Worm (Caenorhabditis elegans): ENCODE measurements around the gene far-1.

far-1 gene

ce11 chrIII:9081055-9081454, at the start of gene far-1:
Gene far-1 (minus strand): TSS chrIII:9081179.
- TF ChIP-seq C17E4.6 (GFP tag; IDR thresholded peaks at IDR 0.05) (no peak), K11D2.4 (GFP tag; IDR thresholded peaks at IDR 0.05) (no peak), B0035.1 (tag; optimal IDR thresholded peaks at IDR 0.05) (no peak), rcor-1 (GFP tag; IDR thresholded peaks at IDR 0.05) (no peak), ccch-3 (GFP tag; optimal IDR thresholded peaks at IDR 0.05) (no peak), ztf-6 (GFP tag; IDR thresholded peaks at IDR 0.05) (no peak), Y56A3A.18 (GFP tag; IDR thresholded peaks at IDR 0.05) (no peak), nhr-120 (GFP tag; IDR thresholded peaks at IDR 0.05) (no peak), T26A5.8 (tag; optimal IDR thresholded peaks at IDR 0.05) (no peak), dox-1 (GFP tag; IDR thresholded peaks at IDR 0.05) (no peak), hlh-26 (GFP tag; conservative IDR thresholded peaks at IDR 0.05) (no peak), attf-5 (GFP tag; optimal IDR thresholded peaks at IDR 0.05) (no peak), F10E7.11 (tag; optimal IDR thresholded peaks at IDR 0.05) (no peak), athp-1 (tag; optimal IDR thresholded peaks at IDR 0.05) (no peak), him-1 (tag; optimal IDR thresholded peaks at IDR 0.05) (no peak), lin-26 (GFP tag; IDR thresholded peaks at IDR 0.05) (no peak)

- no peak for TF ChIP-seq dox-1 (GFP tag; IDR thresholded peaks at IDR 0.05)
- no peak for TF ChIP-seq lir-1 (GFP tag; conservative IDR thresholded peaks at IDR 0.05)
Observed at ce11 chrIII:9130588-9130987, 49.6 kb upstream of the far-1 start, which contains the start of gene ZK512.10. Gene ZK512.10 (plus strand): TSS chrIII:9130888.

ce11 chrIII:9125789-9126304, 44.9 kb upstream of the far-1 start, which contains the start of gene sec-16A.1:
Gene sec-16A.1 (plus strand): TSS chrIII:9125839.
- no peak for TF ChIP-seq F37B4.10 (GFP tag; IDR thresholded peaks at IDR 0.05)
- peak; percentile 24; the same call in 1 of the 2 replicates for TF ChIP-seq hmg-1.2 (GFP tag; IDR thresholded peaks at IDR 0.05)
- peak; percentile 34 for TF ChIP-seq attf-5 (GFP tag; optimal IDR thresholded peaks at IDR 0.05)

- TF ChIP-seq nfya-2 (GFP tag; IDR thresholded peaks at IDR 0.05) (no peak), F49E8.2 (tag; optimal IDR thresholded peaks at IDR 0.05; ENCODE audit: insufficient read depth) (no peak), akir-1 (GFP tag; optimal IDR thresholded peaks at IDR 0.05) (no peak), unc-130 (GFP tag; optimal IDR thresholded peaks at IDR 0.05) (no peak), K12H6.12 (tag; optimal IDR thresholded peaks at IDR 0.05) (no peak), chd-7 (tag; optimal IDR thresholded peaks at IDR 0.05) (no peak), ccch-3 (GFP tag; optimal IDR thresholded peaks at IDR 0.05) (no peak), hrde-1 (tag; optimal IDR thresholded peaks at IDR 0.05; ENCODE audit: borderline replicate concordance) (no peak)
Observed at ce11 chrIII:9118921-9119606, 38.1 kb upstream of the far-1 start, which contains the start of gene ced-11. Gene ced-11 (plus strand): TSS chrIII:9119556.

- TF ChIP-seq F33H1.4 (GFP tag; IDR thresholded peaks at IDR 0.05) (no peak), die-1 (tag; optimal IDR thresholded peaks at IDR 0.05) (no peak), unc-130 (GFP tag; optimal IDR thresholded peaks at IDR 0.05) (no peak), dpff-1 (tag; optimal IDR thresholded peaks at IDR 0.05) (no peak), ceh-91 (GFP tag; IDR thresholded peaks at IDR 0.05) (no peak), ama-1 (optimal IDR thresholded peaks at IDR 0.05) (no peak), ama-1 (GFP tag; optimal IDR thresholded peaks at IDR 0.05) (no peak), B0019.2 (GFP tag; conservative IDR thresholded peaks at IDR 0.05) (no peak), ztf-3 (GFP tag; optimal IDR thresholded peaks at IDR 0.05) (no peak), attf-6 (GFP tag; IDR thresholded peaks at IDR 0.05) (no peak), dox-1 (GFP tag; IDR thresholded peaks at IDR 0.05) (no peak), K12H6.12 (tag; optimal IDR thresholded peaks at IDR 0.05) (no peak), sea-2 (GFP tag; IDR thresholded peaks at IDR 0.05) (no peak), let-526 (GFP tag; IDR thresholded peaks at IDR 0.05) (no peak), pbrm-1 (GFP tag; IDR thresholded peaks at IDR 0.05) (no peak), hrde-1 (tag; optimal IDR thresholded peaks at IDR 0.05; ENCODE audit: borderline replicate concordance) (no peak), madf-8 (GFP tag; conservative IDR thresholded peaks at IDR 0.05) (no peak)
Observed at ce11 chrIII:9118314-9118850, 37.4 kb upstream of the far-1 start, which contains the start of gene grl-11. Gene grl-11 (minus strand): TSS chrIII:9118364.
